Fruit fly (Drosophila melanogaster): ENCODE measurements around the gene CG13458.

- TF ChIP-seq jim (GFP tag; optimal IDR thresholded peaks at IDR 0.05), result no peak
- no peak for TF ChIP-seq Sp1 (GFP tag; optimal IDR thresholded peaks at IDR 0.05)
- no peak for TF ChIP-seq Dfd (GFP tag; optimal IDR thresholded peaks at IDR 0.05)
- TF ChIP-seq lola (GFP tag; optimal IDR thresholded peaks at IDR 0.05), result no peak
- TF ChIP-seq Jra (GFP tag; optimal IDR thresholded peaks at IDR 0.05), result no peak
- no peak for TF ChIP-seq pan (optimal IDR thresholded peaks at IDR 0.05)
- TF ChIP-seq CrebA (GFP tag; optimal IDR thresholded peaks at IDR 0.05; ENCODE audit: borderline replicate concordance), result no peak
- no peak for TF ChIP-seq CG32264 (GFP tag; optimal IDR thresholded peaks at IDR 0.05)
These were observed 11.8 kb downstream of the CG13458 start, which contains the start of gene CG16959 for dm6 chr3L:15125077-15125652.

Measured in whole organism, wandering third instar larva.